Fruit fly (Drosophila melanogaster): ENCODE results near the gene CG14879.

Gene CG14879

dm6 chr3R:16336327-16337052, 12.5 kb downstream of the CG14879 start:
- TF ChIP-seq OdsH (GFP tag; optimal IDR thresholded peaks at IDR 0.05): no peak
- peak; percentile 30 for TF ChIP-seq br (GFP tag; optimal IDR thresholded peaks at IDR 0.05)
- no peak for TF ChIP-seq rgr (GFP tag; optimal IDR thresholded peaks at IDR 0.05)
- no peak for TF ChIP-seq dl (GFP tag; optimal IDR thresholded peaks at IDR 0.05; ENCODE audit: insufficient read depth in 1 of 2, partially characterized antibody in 2 of 2)
- peak; percentile 48 for TF ChIP-seq sage (GFP tag; optimal IDR thresholded peaks at IDR 0.05)
- TF ChIP-seq foxo (GFP tag; optimal IDR thresholded peaks at IDR 0.05): peak in 1 of 2 experiments; percentile 40
- peak; percentile 47 for TF ChIP-seq fru (GFP tag; optimal IDR thresholded peaks at IDR 0.05)
- peak; percentile 9 for TF ChIP-seq Sp1 (GFP tag; optimal IDR thresholded peaks at IDR 0.05)
- peak; percentile 39 for TF ChIP-seq ey (GFP tag; optimal IDR thresholded peaks at IDR 0.05)
- TF ChIP-seq Hnf4 (GFP tag; optimal IDR thresholded peaks at IDR 0.05): peak; percentile 8
- no peak for TF ChIP-seq brk (GFP tag; optimal IDR thresholded peaks at IDR 0.05)
- peak; percentile 46 for TF ChIP-seq woc (GFP tag; optimal IDR thresholded peaks at IDR 0.05)
- TF ChIP-seq HLH106 (tag; optimal IDR thresholded peaks at IDR 0.05): peak; percentile 16
- no peak for TF ChIP-seq Dif (GFP tag; optimal IDR thresholded peaks at IDR 0.05; ENCODE audit: partially characterized antibody)
- TF ChIP-seq h (GFP tag; optimal IDR thresholded peaks at IDR 0.05): peak; percentile 25

- TF ChIP-seq lola (GFP tag; optimal IDR thresholded peaks at IDR 0.05): no peak
- TF ChIP-seq woc (GFP tag; optimal IDR thresholded peaks at IDR 0.05): no peak
- TF ChIP-seq psq (GFP tag; optimal IDR thresholded peaks at IDR 0.05): no peak
- TF ChIP-seq CG9705 (GFP tag; optimal IDR thresholded peaks at IDR 0.05): no peak
- TF ChIP-seq h (GFP tag; optimal IDR thresholded peaks at IDR 0.05): no peak
- no peak for TF ChIP-seq usp (GFP tag; optimal IDR thresholded peaks at IDR 0.05)
- TF ChIP-seq HLH106 (tag; optimal IDR thresholded peaks at IDR 0.05): no peak
- no peak for TF ChIP-seq Dfd (GFP tag; optimal IDR thresholded peaks at IDR 0.05)
- TF ChIP-seq dmrt93B (GFP tag; optimal IDR thresholded peaks at IDR 0.05): no peak
- TF ChIP-seq OdsH (GFP tag; optimal IDR thresholded peaks at IDR 0.05): no peak
- no peak for TF ChIP-seq Dif (GFP tag; optimal IDR thresholded peaks at IDR 0.05; ENCODE audit: partially characterized antibody)
- no peak for TF ChIP-seq ey (GFP tag; optimal IDR thresholded peaks at IDR 0.05)
- TF ChIP-seq sv (GFP tag; optimal IDR thresholded peaks at IDR 0.05): no peak
Measured at dm6 chr3R:16335438-16336073, 13.5 kb downstream of the CG14879 start.

- TF ChIP-seq sage (GFP tag; optimal IDR thresholded peaks at IDR 0.05) (no peak), Hr78 (GFP tag; optimal IDR thresholded peaks at IDR 0.05) (no peak), Dfd (GFP tag; optimal IDR thresholded peaks at IDR 0.05) (no peak), usp (GFP tag; optimal IDR thresholded peaks at IDR 0.05) (no peak), ey (GFP tag; optimal IDR thresholded peaks at IDR 0.05) (no peak), foxo (GFP tag; optimal IDR thresholded peaks at IDR 0.05) (no peak), CG32264 (GFP tag; optimal IDR thresholded peaks at IDR 0.05) (no peak), dl (GFP tag; optimal IDR thresholded peaks at IDR 0.05; ENCODE audit: insufficient read depth in 1 of 2, partially characterized antibody in 2 of 2) (no peak), psq (GFP tag; optimal IDR thresholded peaks at IDR 0.05) (no peak), CG9705 (GFP tag; optimal IDR thresholded peaks at IDR 0.05) (no peak), HLH106 (tag; optimal IDR thresholded peaks at IDR 0.05) (no peak)
Measured at dm6 chr3R:16334797-16335196, 14.2 kb downstream of the CG14879 start.

dm6 chr3R:16334329-16334728, 14.7 kb downstream of the CG14879 start:
- TF ChIP-seq brk (GFP tag; optimal IDR thresholded peaks at IDR 0.05) (no peak), Vsx2 (GFP tag; optimal IDR thresholded peaks at IDR 0.05; ENCODE audit: partially characterized antibody) (peak; percentile 20)

- TF ChIP-seq N (GFP tag; optimal IDR thresholded peaks at IDR 0.05) (no peak), brk (GFP tag; optimal IDR thresholded peaks at IDR 0.05) (no peak), Vsx2 (GFP tag; optimal IDR thresholded peaks at IDR 0.05; ENCODE audit: partially characterized antibody) (no peak), OdsH (GFP tag; optimal IDR thresholded peaks at IDR 0.05) (peak; percentile 22), GATAd (GFP tag; optimal IDR thresholded peaks at IDR 0.05) (no peak), dl (GFP tag; optimal IDR thresholded peaks at IDR 0.05; ENCODE audit: insufficient read depth in 1 of 2, partially characterized antibody in 2 of 2) (no peak), usp (GFP tag; optimal IDR thresholded peaks at IDR 0.05) (no peak), rgr (GFP tag; optimal IDR thresholded peaks at IDR 0.05) (peak; percentile 15), foxo (GFP tag; optimal IDR thresholded peaks at IDR 0.05) (peak in 1 of 2 experiments; percentile 46), Mio (GFP tag; optimal IDR thresholded peaks at IDR 0.05) (no peak), dsf (GFP tag; optimal IDR thresholded peaks at IDR 0.05; ENCODE audit: borderline replicate concordance) (no peak), fru (GFP tag; optimal IDR thresholded peaks at IDR 0.05) (peak; percentile 10), Dif (GFP tag; optimal IDR thresholded peaks at IDR 0.05; ENCODE audit: partially characterized antibody) (no peak), Sp1 (GFP tag; optimal IDR thresholded peaks at IDR 0.05) (peak; percentile 35), dmrt93B (GFP tag; optimal IDR thresholded peaks at IDR 0.05) (no peak), Myc (optimal IDR thresholded peaks at IDR 0.05) (no peak), h (GFP tag; optimal IDR thresholded peaks at IDR 0.05) (peak; percentile 33), ey (GFP tag; optimal IDR thresholded peaks at IDR 0.05) (peak; percentile 9), sv (GFP tag; optimal IDR thresholded peaks at IDR 0.05) (peak; percentile 14), woc (GFP tag; optimal IDR thresholded peaks at IDR 0.05) (no peak), HLH106 (tag; optimal IDR thresholded peaks at IDR 0.05) (peak; percentile 30), Rel (GFP tag; optimal IDR thresholded peaks at IDR 0.05) (no peak), Rel (tag; optimal IDR thresholded peaks at IDR 0.05) (peak; percentile 36)
Measured at dm6 chr3R:16331809-16332343, 17.1 kb downstream of the CG14879 start.
